Worm (Caenorhabditis elegans) whole organism, early embryonic: ENCODE results near the gene pole-4.

Source experiments
- B0310.2 ChIP-seq: sonication (generic microtip); optimal IDR thresholded peaks from 2 replicates; lab custom pipeline; 2016; ENCODE audit warnings: mild to moderate bottlenecking, missing genetic modification characterization, missing compliant biosample characterization
- F13C5.2 ChIP-seq: sonication (generic microtip); optimal IDR thresholded peaks from 2 replicates; lab custom pipeline; 2017; ENCODE audit warnings: mild to moderate bottlenecking, missing genetic modification characterization, inconsistent platforms, missing compliant biosample characterization
- ama-1 ChIP-seq: fragments of 150-350 bp; optimal IDR thresholded peaks from 2 replicates; lab custom pipeline; 2014
- ets-7 ChIP-seq: sonication (generic microtip); optimal IDR thresholded peaks from 2 replicates; lab custom pipeline; 2016; ENCODE audit warnings: missing genotype, missing genetic modification characterization, missing compliant biosample characterization
- flt-1 ChIP-seq: fragments of 200-800 bp; sonication (Bioruptor generic); IDR thresholded peaks from 2 replicates; pipeline ENCODE4 v1.3.6; 2022; ENCODE audit warnings: missing genetic modification characterization, missing compliant biosample characterization
- hmbx-1 ChIP-seq: sonication (generic microtip); optimal IDR thresholded peaks from 2 replicates; lab custom pipeline; 2016; ENCODE audit warnings: mild to moderate bottlenecking, missing genetic modification characterization, missing compliant biosample characterization
- tbx-37 ChIP-seq: fragments of 200-800 bp; sonication (Bioruptor generic); conservative IDR thresholded peaks from 2 replicates; pipeline ENCODE4 v1.3.6; 2022; ENCODE audit warnings: missing genetic modification reagents, missing genetic modification characterization, missing compliant biosample characterization

DNA sequence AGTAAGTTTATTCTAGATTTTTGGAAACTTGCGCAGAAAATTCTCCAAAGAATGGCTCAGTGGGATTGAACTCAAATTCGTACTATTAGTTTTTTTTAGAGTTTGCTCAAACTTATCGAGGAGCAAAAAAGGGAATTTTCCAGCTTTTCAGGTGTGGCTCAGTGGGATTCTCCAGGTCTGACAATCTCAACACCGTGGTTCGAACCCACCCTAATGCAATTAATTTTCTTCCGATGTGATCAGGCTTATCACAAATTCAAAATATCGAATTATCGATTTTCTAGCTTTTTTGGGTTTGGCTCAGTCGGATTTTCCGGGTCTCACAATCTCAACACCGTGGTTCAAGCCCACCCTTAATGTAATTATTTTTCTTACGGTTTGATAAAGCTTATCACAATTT lies 2.7 kb downstream of the pole-4 start:
- TF ChIP-seq ama-1 (lab: Kevin White, UChicago) (no peak), B0310.2 (tag; lab: Kevin White, UChicago) (no peak), F13C5.2 (tag; lab: Kevin White, UChicago) (no peak), flt-1 (GFP tag; lab: Robert Waterston, UW) (no peak), tbx-37 (no peak), hmbx-1 (tag; lab: Kevin White, UChicago) (no peak), ets-7 (tag; lab: Kevin White, UChicago) (no peak)
